Worm (Caenorhabditis elegans) whole organism, L4 larva: Measurements from ENCODE around the gene irld-21.

ENCODE experiments used
- F10B5.3 ChIP-seq: sonication (generic microtip); optimal IDR thresholded peaks from 2 replicates; lab custom pipeline; 2016; ENCODE audit warnings: mild to moderate bottlenecking, missing genetic modification characterization, missing compliant biosample characterization
- aly-2 ChIP-seq: sonication (generic microtip); optimal IDR thresholded peaks from 2 replicates; lab custom pipeline; 2018; ENCODE audit warnings: missing biosample characterization, missing genetic modification characterization
- cey-2 ChIP-seq: sonication (generic microtip); optimal IDR thresholded peaks from 3 replicates; lab custom pipeline; 2017; ENCODE audit warnings: missing genetic modification characterization, mild to moderate bottlenecking, missing compliant biosample characterization, antibody characterized with exemption, borderline replicate concordance; ENCODE audit not compliant: insufficient read depth
- fos-1 ChIP-seq: fragments of 150-350 bp; optimal IDR thresholded peaks from 2 replicates; lab custom pipeline; 2014; ENCODE audit warnings: missing biosample characterization, missing genetic modification characterization
- lsy-2 ChIP-seq, 2 experiments: fragments of 150-350 bp in 1 of 2; sonication (generic microtip) in 1 of 2; optimal IDR thresholded peaks; 2 replicates each; lab custom pipeline; 2014 to 2017; ENCODE audit warnings: missing biosample characterization in 2 of 2, missing genetic modification characterization in 2 of 2
- nhr-11 ChIP-seq: fragments of 150-350 bp; optimal IDR thresholded peaks from 2 replicates; lab custom pipeline; 2014; ENCODE audit warnings: missing biosample characterization, missing genetic modification characterization
- nhr-237 ChIP-seq: sonication (generic microtip); optimal IDR thresholded peaks from 2 replicates; lab custom pipeline; 2017; ENCODE audit warnings: missing biosample characterization, missing genetic modification characterization

- TF ChIP-seq fos-1 (tag; lab: Kevin White, UChicago) (no peak), cey-2 (no peak), nhr-11 (no peak), aly-2 (tag; lab: Kevin White, UChicago) (no peak), nhr-237 (no peak), F10B5.3 (tag; lab: Kevin White, UChicago) (no peak), lsy-2 (tag; optimal IDR thresholded peaks at IDR 0.05; lab: Kevin White, UChicago) (no peak)
Observed at ce11 chrIV:10141930-10142505, 19.9 kb upstream of the irld-21 start, which contains the start of the genes gst-2, gst-4 and dhs-12.
